Worm (Caenorhabditis elegans) whole organism, L2 larva: ENCODE data around the gene cit-1.2.

Source experiments
- C34F6.9 ChIP-seq: fragments of 150-350 bp; optimal IDR thresholded peaks from 2 replicates; lab custom pipeline; 2014; ENCODE audit warnings: missing biosample characterization, missing genetic modification characterization
- F13H6.1 ChIP-seq: sonication (generic microtip); optimal IDR thresholded peaks from 2 replicates; lab custom pipeline; 2016; ENCODE audit warnings: missing genetic modification characterization, missing compliant biosample characterization
- R02D3.7 ChIP-seq: fragments of 150-350 bp; optimal IDR thresholded peaks from 2 replicates; lab custom pipeline; 2014; ENCODE audit warnings: missing biosample characterization, missing genetic modification characterization
- Y55F3AM.14 ChIP-seq: fragments of 200-800 bp; sonication (Bioruptor generic); optimal IDR thresholded peaks from 2 replicates; lab custom pipeline; 2018; ENCODE audit warnings: mild to moderate bottlenecking, missing genetic modification characterization, missing compliant biosample characterization
- ZK546.5 ChIP-seq: sonication (generic microtip); optimal IDR thresholded peaks from 2 replicates; lab custom pipeline; 2017; ENCODE audit warnings: missing biosample characterization, missing genetic modification characterization
- ama-1 ChIP-seq: fragments of 150-350 bp; optimal IDR thresholded peaks from 2 replicates; lab custom pipeline; 2018; ENCODE audit warnings: inconsistent platforms
- blmp-1 ChIP-seq: sonication (generic microtip); optimal IDR thresholded peaks from 2 replicates; lab custom pipeline; 2017; ENCODE audit warnings: missing genetic modification characterization, mild to moderate bottlenecking, missing compliant biosample characterization, antibody characterized with exemption, moderate library complexity; ENCODE audit not compliant: insufficient read depth
- ceh-16 ChIP-seq: fragments of 150-350 bp; optimal IDR thresholded peaks from 2 replicates; lab custom pipeline; 2014; ENCODE audit warnings: missing biosample characterization, missing genetic modification characterization
- ceh-82 ChIP-seq: fragments of 150-350 bp; optimal IDR thresholded peaks from 2 replicates; lab custom pipeline; 2014; ENCODE audit warnings: missing biosample characterization, missing genetic modification characterization
- crh-2 ChIP-seq: sonication (generic microtip); optimal IDR thresholded peaks from 2 replicates; lab custom pipeline; 2017; ENCODE audit warnings: missing biosample characterization, missing genetic modification characterization
- dmd-4 ChIP-seq: sonication (generic microtip); optimal IDR thresholded peaks from 2 replicates; lab custom pipeline; 2017; ENCODE audit warnings: missing biosample characterization, missing genetic modification characterization
- fos-1 ChIP-seq: fragments of 150-350 bp; optimal IDR thresholded peaks from 2 replicates; lab custom pipeline; 2014; ENCODE audit warnings: missing biosample characterization, missing genetic modification characterization
- gmeb-1 ChIP-seq: fragments of 150-350 bp; optimal IDR thresholded peaks from 2 replicates; lab custom pipeline; 2014; ENCODE audit warnings: missing biosample characterization, missing genetic modification characterization
- lin-13 ChIP-seq: fragments of 150-350 bp; optimal IDR thresholded peaks from 2 replicates; lab custom pipeline; 2014; ENCODE audit warnings: missing biosample characterization, missing genetic modification reagents, missing genetic modification characterization
- lin-39 ChIP-seq: fragments of 150-350 bp; optimal IDR thresholded peaks from 2 replicates; lab custom pipeline; 2014; ENCODE audit warnings: missing biosample characterization, missing genetic modification reagents, missing genetic modification characterization
- lsy-2 ChIP-seq, 2 experiments: fragments of 150-350 bp in 1 of 2; sonication (generic microtip) in 1 of 2; optimal IDR thresholded peaks; 2 replicates each; lab custom pipeline; 2014 to 2017; ENCODE audit warnings: missing biosample characterization in 2 of 2, missing genetic modification characterization in 2 of 2
- mab-5 ChIP-seq: fragments of 150-350 bp; optimal IDR thresholded peaks from 2 replicates; lab custom pipeline; 2014; ENCODE audit warnings: missing biosample characterization, missing genetic modification characterization
- mbf-1 ChIP-seq: sonication (generic microtip); optimal IDR thresholded peaks from 2 replicates; lab custom pipeline; 2017; ENCODE audit warnings: missing biosample characterization, missing genetic modification characterization
- mdl-1 ChIP-seq, 2 experiments: fragments of 150-350 bp in 1 of 2; sonication (generic microtip) in 1 of 2; optimal IDR thresholded peaks; 2 replicates each; lab custom pipeline; 2017; ENCODE audit warnings: missing biosample characterization in 2 of 2, missing genetic modification characterization in 2 of 2
- nhr-129 ChIP-seq: fragments of 150-350 bp; optimal IDR thresholded peaks from 2 replicates; lab custom pipeline; 2014; ENCODE audit warnings: missing biosample characterization, missing genetic modification characterization
- nhr-21 ChIP-seq: fragments of 150-350 bp; optimal IDR thresholded peaks from 2 replicates; lab custom pipeline; 2014; ENCODE audit warnings: missing biosample characterization, missing genetic modification characterization
- nhr-237 ChIP-seq: fragments of 150-350 bp; optimal IDR thresholded peaks from 2 replicates; lab custom pipeline; 2014; ENCODE audit warnings: missing biosample characterization, missing genetic modification characterization
- nhr-25 ChIP-seq: fragments of 150-350 bp; sonication (generic microtip); optimal IDR thresholded peaks from 3 replicates; lab custom pipeline; 2014; ENCODE audit warnings: missing biosample characterization, missing genetic modification characterization
- nhr-6 ChIP-seq: fragments of 150-350 bp; optimal IDR thresholded peaks from 2 replicates; lab custom pipeline; 2014; ENCODE audit warnings: missing biosample characterization, missing genetic modification characterization
- nhr-77 ChIP-seq: fragments of 150-350 bp; optimal IDR thresholded peaks from 2 replicates; lab custom pipeline; 2014; ENCODE audit warnings: missing biosample characterization, missing genetic modification characterization
- peb-1 ChIP-seq: fragments of 150-350 bp; optimal IDR thresholded peaks from 2 replicates; lab custom pipeline; 2014; ENCODE audit warnings: missing biosample characterization, missing genetic modification characterization
- sem-4 ChIP-seq: fragments of 150-350 bp; optimal IDR thresholded peaks from 2 replicates; lab custom pipeline; 2014; ENCODE audit warnings: missing biosample characterization, missing genetic modification reagents, missing genetic modification characterization
- skn-1 ChIP-seq: sonication (generic microtip); optimal IDR thresholded peaks from 2 replicates; lab custom pipeline; 2017; ENCODE audit warnings: missing biosample characterization, missing genetic modification characterization
- sma-3 ChIP-seq: sonication (generic microtip); optimal IDR thresholded peaks from 2 replicates; lab custom pipeline; 2016; ENCODE audit warnings: missing genetic modification reagents, missing genetic modification characterization, missing compliant biosample characterization
- sma-9 ChIP-seq, 2 experiments: fragments of 150-350 bp in 1 of 2; sonication (generic microtip) in 1 of 2; optimal IDR thresholded peaks; 2 replicates each; lab custom pipeline; 2014 to 2016; ENCODE audit warnings: missing genetic modification characterization in 2 of 2, mild to moderate bottlenecking in 1 of 2, missing biosample characterization in 1 of 2, missing compliant biosample characterization in 1 of 2, missing genetic modification reagents in 1 of 2, moderate library complexity in 1 of 2
- snpc-4 ChIP-seq: fragments of 150-350 bp; optimal IDR thresholded peaks from 2 replicates; lab custom pipeline; 2014; ENCODE audit warnings: missing biosample characterization, missing genetic modification characterization
- unc-39 ChIP-seq: fragments of 150-350 bp; optimal IDR thresholded peaks from 2 replicates; lab custom pipeline; 2014; ENCODE audit warnings: missing biosample characterization, missing genetic modification characterization
- unc-55 ChIP-seq: fragments of 150-350 bp; sonication (generic microtip); optimal IDR thresholded peaks from 3 replicates; lab custom pipeline; 2014; ENCODE audit warnings: missing biosample characterization, missing genetic modification reagents, missing genetic modification characterization
- unc-62 ChIP-seq: fragments of 150-350 bp; optimal IDR thresholded peaks from 2 replicates; lab custom pipeline; 2014; ENCODE audit warnings: missing biosample characterization, missing genetic modification reagents, missing genetic modification characterization
- ztf-11 ChIP-seq: sonication (generic microtip); optimal IDR thresholded peaks from 2 replicates; lab custom pipeline; 2017; ENCODE audit warnings: missing biosample characterization, missing genetic modification characterization
- ztf-4 ChIP-seq: fragments of 150-350 bp; optimal IDR thresholded peaks from 2 replicates; lab custom pipeline; 2014; ENCODE audit warnings: missing biosample characterization, missing genetic modification characterization

cit-1.2 gene

DNA sequence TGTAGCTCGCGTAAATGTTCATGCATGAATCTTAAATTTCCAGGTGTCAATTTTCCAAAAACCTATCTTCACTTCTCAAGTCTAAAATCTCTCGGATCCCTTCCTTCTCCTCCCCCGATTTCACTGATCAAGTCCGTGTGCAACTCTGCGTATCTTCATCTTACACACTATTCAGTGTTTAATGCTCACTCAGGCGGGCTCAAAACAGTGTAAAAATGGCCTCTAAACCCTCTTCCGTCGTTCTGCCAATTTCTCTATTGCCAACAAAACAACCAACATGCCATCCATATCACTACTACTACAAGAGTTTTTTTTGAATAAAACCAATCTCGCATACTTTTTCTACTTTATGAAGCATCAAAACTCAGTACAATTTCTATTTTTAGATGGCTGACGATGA, 11.5 kb downstream of the cit-1.2 start, which contains the start of gene F44B9.2:
Gene F44B9.2 (plus strand): TSS at position 387 of the 400 bp plus-strand sequence.
- TF ChIP-seq ztf-11 (tag; lab: Kevin White, UChicago), result no peak
- no peak for TF ChIP-seq mdl-1 (tag; optimal IDR thresholded peaks at IDR 0.05; lab: Kevin White, UChicago)

DNA sequence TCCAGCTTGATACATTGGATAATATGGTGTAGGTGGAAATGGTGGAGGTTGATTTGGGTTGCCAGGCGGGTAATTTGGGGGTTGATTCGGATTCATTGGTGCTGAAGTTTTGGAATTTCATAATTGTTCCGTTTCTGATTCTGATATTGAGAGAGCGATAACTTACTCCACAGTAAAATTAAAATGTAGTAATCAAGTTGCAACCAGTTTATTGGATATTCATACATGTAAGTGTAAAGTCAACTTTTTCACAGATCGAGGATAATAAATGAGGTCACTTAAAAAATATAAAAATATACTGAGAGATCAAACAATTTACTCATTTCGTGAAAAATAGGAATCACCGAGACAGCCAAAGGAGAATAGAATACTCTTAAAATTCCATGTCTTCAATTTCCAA, 17.4 kb downstream of the cit-1.2 start, which contains the start of gene mdt-30:
Gene mdt-30 (minus strand): TSS at position 101 of the 400 bp plus-strand sequence.
- TF ChIP-seq nhr-129 (no peak), sem-4 (tag; lab: Kevin White, UChicago) (no peak), nhr-6 (tag; lab: Kevin White, UChicago) (no peak)
- TF ChIP-seq, all 48 proteins: peak for 0

DNA sequence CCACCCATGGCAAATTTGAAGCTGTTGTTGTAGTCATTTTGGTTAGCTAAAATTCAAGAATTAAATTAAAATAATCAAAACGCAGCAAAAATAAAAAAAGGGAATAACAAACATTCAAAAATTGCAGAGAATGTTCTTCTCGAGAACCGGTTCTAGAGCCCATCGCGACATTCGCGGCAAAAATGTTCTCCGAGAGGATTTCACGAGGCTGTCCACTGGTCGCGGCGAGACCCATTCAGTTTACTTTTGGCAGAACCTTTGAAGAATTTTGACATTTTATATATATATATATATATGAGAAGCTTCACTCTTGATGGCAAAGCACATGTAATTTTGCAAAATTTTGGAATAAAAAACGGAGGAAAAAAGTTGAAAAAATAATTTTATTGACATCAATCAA, 18.9 kb downstream of the cit-1.2 start, which contains the start of gene F44B9.8:
Gene F44B9.8 (minus strand): TSS at position 163 of the 400 bp plus-strand sequence.
- TF ChIP-seq F13H6.1 (tag; lab: Kevin White, UChicago) (peak; percentile 69), nhr-25 (peak; percentile 75), nhr-21 (tag; lab: Kevin White, UChicago) (no peak), lsy-2 (tag; optimal IDR thresholded peaks at IDR 0.05; lab: Kevin White, UChicago) (peak; percentile 15 to 83), unc-55 (peak; percentile 72), ztf-4 (tag; lab: Kevin White, UChicago) (no peak), ceh-82 (tag; lab: Kevin White, UChicago) (no peak), ZK546.5 (tag; lab: Kevin White, UChicago) (no peak), gmeb-1 (peak; percentile 71), nhr-77 (no peak), blmp-1 (tag; lab: Kevin White, UChicago) (peak; percentile 23), nhr-6 (tag; lab: Kevin White, UChicago) (no peak), Y55F3AM.14 (GFP tag; lab: Kevin White, UChicago) (no peak), sma-3 (GFP tag; lab: Kevin White, UChicago) (peak; percentile 57), peb-1 (no peak), unc-62 (GFP tag; lab: Kevin White, UChicago) (no peak), sma-9 (GFP tag; optimal IDR thresholded peaks at IDR 0.05; lab: Kevin White, UChicago) (peak; percentile 50), sma-9 (tag; optimal IDR thresholded peaks at IDR 0.05; lab: Kevin White, UChicago) (no peak), lin-39 (tag; lab: Kevin White, UChicago) (no peak), skn-1 (tag; lab: Kevin White, UChicago) (no peak), lin-13 (peak; percentile 63), sem-4 (tag; lab: Kevin White, UChicago) (peak; percentile 40), fos-1 (tag; lab: Kevin White, UChicago) (peak; percentile 38), dmd-4 (tag; lab: Kevin White, UChicago) (no peak), C34F6.9 (peak; percentile 41), crh-2 (tag; lab: Kevin White, UChicago) (peak; percentile 81)

DNA sequence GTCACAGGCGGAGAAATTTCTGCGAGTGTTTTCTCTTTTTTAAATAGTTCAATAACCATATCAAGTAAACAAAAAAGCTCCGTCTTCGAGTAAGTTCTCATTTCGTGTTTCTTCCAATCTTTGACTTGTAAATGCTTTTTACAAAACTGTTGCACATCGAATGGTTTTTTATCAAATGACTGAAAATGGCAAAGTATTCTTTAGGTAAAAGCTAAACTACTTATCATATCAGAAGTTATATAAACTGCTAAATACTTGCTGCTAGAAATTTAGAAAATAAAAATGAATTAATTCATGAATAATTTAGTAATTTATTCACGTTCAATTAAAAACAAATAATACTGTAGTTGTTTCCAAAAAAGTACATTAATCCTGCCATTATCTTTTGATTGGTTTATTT, 20.4 kb downstream of the cit-1.2 start, which contains the start of gene F44B9.9:
Gene F44B9.9 (minus strand): TSS at position 101 of the 400 bp plus-strand sequence.
- TF ChIP-seq lin-13, result no peak
- no peak for TF ChIP-seq sma-9 (GFP tag; optimal IDR thresholded peaks at IDR 0.05; lab: Kevin White, UChicago)
- no peak for TF ChIP-seq sma-9 (tag; optimal IDR thresholded peaks at IDR 0.05; lab: Kevin White, UChicago)
- TF ChIP-seq nhr-25, result no peak
- no peak for TF ChIP-seq mab-5 (tag; lab: Kevin White, UChicago)
- no peak for TF ChIP-seq snpc-4 (tag; lab: Kevin White, UChicago)
- TF ChIP-seq F13H6.1 (tag; lab: Kevin White, UChicago), result no peak
- TF ChIP-seq unc-39 (tag; lab: Kevin White, UChicago), result no peak
- TF ChIP-seq sma-3 (GFP tag; lab: Kevin White, UChicago), result no peak
- no peak for TF ChIP-seq gmeb-1
- no peak for TF ChIP-seq crh-2 (tag; lab: Kevin White, UChicago)
- TF ChIP-seq unc-55, result no peak
- no peak for TF ChIP-seq nhr-237 (tag; lab: Kevin White, UChicago)
- no peak for TF ChIP-seq R02D3.7 (tag; lab: Kevin White, UChicago)

DNA sequence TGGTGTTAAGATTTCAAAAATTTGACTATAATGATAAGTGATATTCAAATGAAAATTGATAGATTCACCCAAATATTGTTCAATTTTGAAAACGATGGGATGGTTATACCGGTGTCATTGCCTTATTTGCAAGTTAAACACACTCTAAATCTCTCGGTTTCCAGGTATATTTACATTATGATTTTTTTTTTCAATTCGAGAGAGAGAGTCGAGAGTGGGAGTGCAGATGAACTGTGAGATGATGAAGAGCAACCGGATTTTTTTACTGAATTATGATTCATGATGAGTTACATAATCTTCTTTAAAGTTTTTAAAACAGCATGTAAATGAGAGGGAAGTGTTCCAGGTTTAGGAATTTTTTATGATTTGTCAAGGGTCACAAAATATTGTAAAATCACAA, 23.0 kb downstream of the cit-1.2 start, which contains the start of gene F44B9.10:
Gene F44B9.10 (minus strand): TSS at position 101 of the 400 bp plus-strand sequence.
- TF ChIP-seq nhr-129, result no peak
- TF ChIP-seq ceh-16 (tag; lab: Kevin White, UChicago), result no peak
- no peak for TF ChIP-seq R02D3.7 (tag; lab: Kevin White, UChicago)
- no peak for TF ChIP-seq mbf-1
- no peak for TF ChIP-seq ama-1 (lab: Kevin White, UChicago)
- TF ChIP-seq, all 48 proteins: peak for 0
